Worm (Caenorhabditis elegans) whole organism, mixed stage, embryonic: ENCODE results near the gene C14A6.7.

ENCODE experiments used
- M03D4.4 ChIP-seq: sonication (generic microtip); optimal IDR thresholded peaks from 2 replicates; lab custom pipeline; 2017; ENCODE audit warnings: mild to moderate bottlenecking, missing genetic modification characterization, missing compliant biosample characterization
- bed-3 ChIP-seq: fragments of 200-800 bp; sonication (Bioruptor generic); optimal IDR thresholded peaks from 3 replicates; lab custom pipeline; 2018; ENCODE audit warnings: mild to moderate bottlenecking, missing genetic modification characterization, moderate library complexity, missing compliant biosample characterization
- blmp-1 ChIP-seq: fragments of 150-350 bp; optimal IDR thresholded peaks from 2 replicates; lab custom pipeline; 2014; ENCODE audit warnings: missing biosample characterization, missing genetic modification characterization
- ceh-39 ChIP-seq: fragments of 150-350 bp; optimal IDR thresholded peaks from 2 replicates; lab custom pipeline; 2014; ENCODE audit warnings: missing biosample characterization, missing genetic modification characterization
- ceh-43 ChIP-seq: fragments of 200-800 bp; sonication (Bioruptor generic); optimal IDR thresholded peaks from 2 replicates; lab custom pipeline; 2018; ENCODE audit warnings: mild to moderate bottlenecking, missing genetic modification characterization, moderate library complexity, missing compliant biosample characterization
- ceh-83 ChIP-seq: fragments of 200-800 bp; sonication (Bioruptor generic); optimal IDR thresholded peaks from 2 replicates; lab custom pipeline; 2018; ENCODE audit warnings: mild to moderate bottlenecking, missing genetic modification characterization, missing compliant biosample characterization
- ces-1 ChIP-seq: fragments of 150-350 bp; optimal IDR thresholded peaks from 2 replicates; lab custom pipeline; 2014; ENCODE audit warnings: missing biosample characterization, missing genetic modification reagents, missing genetic modification characterization
- cnd-1 ChIP-seq: fragments of 200-800 bp; sonication (Bioruptor generic); optimal IDR thresholded peaks from 2 replicates; lab custom pipeline; 2018; ENCODE audit warnings: mild to moderate bottlenecking, missing genetic modification characterization, missing compliant biosample characterization
- drap-1 ChIP-seq: fragments of 200-800 bp; sonication (Bioruptor generic); optimal IDR thresholded peaks from 3 replicates; lab custom pipeline; 2018; ENCODE audit warnings: mild to moderate bottlenecking, missing genetic modification characterization, missing compliant biosample characterization
- elt-1 ChIP-seq: sonication (generic microtip); optimal IDR thresholded peaks from 2 replicates; lab custom pipeline; 2017; ENCODE audit warnings: missing genetic modification characterization, mild to moderate bottlenecking, missing compliant biosample characterization, antibody characterized with exemption, moderate library complexity, borderline replicate concordance; ENCODE audit not compliant: insufficient read depth
- flh-1 ChIP-seq: fragments of 200-800 bp; sonication (Bioruptor generic); optimal IDR thresholded peaks from 2 replicates; lab custom pipeline; 2018; ENCODE audit warnings: mild to moderate bottlenecking, missing genetic modification characterization, moderate library complexity, missing compliant biosample characterization
- ham-2 ChIP-seq: fragments of 200-800 bp; sonication (Bioruptor generic); optimal IDR thresholded peaks from 2 replicates; lab custom pipeline; 2018; ENCODE audit warnings: mild to moderate bottlenecking, missing genetic modification characterization, missing compliant biosample characterization
- hlh-1 ChIP-seq: fragments of 150-350 bp; optimal IDR thresholded peaks from 2 replicates; lab custom pipeline; 2014; ENCODE audit warnings: missing biosample characterization, missing genetic modification reagents, missing genetic modification characterization
- lin-13 ChIP-seq: fragments of 150-350 bp; optimal IDR thresholded peaks from 2 replicates; lab custom pipeline; 2014; ENCODE audit warnings: missing biosample characterization, missing genetic modification characterization
- lin-32 ChIP-seq: fragments of 200-800 bp; sonication (Bioruptor generic); optimal IDR thresholded peaks from 2 replicates; lab custom pipeline; 2018; ENCODE audit warnings: mild to moderate bottlenecking, missing genetic modification characterization, missing compliant biosample characterization
- lsy-2 ChIP-seq: fragments of 150-350 bp; optimal IDR thresholded peaks from 2 replicates; lab custom pipeline; 2014; ENCODE audit warnings: missing biosample characterization, missing genetic modification characterization
- mls-2 ChIP-seq: sonication (generic microtip); optimal IDR thresholded peaks from 2 replicates; lab custom pipeline; 2016; ENCODE audit warnings: mild to moderate bottlenecking, missing genetic modification characterization, moderate library complexity, missing compliant biosample characterization
- nhr-12 ChIP-seq: fragments of 150-350 bp; optimal IDR thresholded peaks from 2 replicates; lab custom pipeline; 2014; ENCODE audit warnings: missing biosample characterization, missing genetic modification characterization
- nhr-2 ChIP-seq: fragments of 150-350 bp; optimal IDR thresholded peaks from 2 replicates; lab custom pipeline; 2014; ENCODE audit warnings: missing biosample characterization, missing genetic modification characterization
- nhr-237 ChIP-seq: fragments of 150-350 bp; optimal IDR thresholded peaks from 2 replicates; lab custom pipeline; 2014; ENCODE audit warnings: missing biosample characterization, missing genetic modification characterization
- nhr-28 ChIP-seq: fragments of 150-350 bp; optimal IDR thresholded peaks from 2 replicates; lab custom pipeline; 2014; ENCODE audit warnings: missing biosample characterization, missing genetic modification characterization
- nhr-76 ChIP-seq: sonication (generic microtip); optimal IDR thresholded peaks from 2 replicates; lab custom pipeline; 2017; ENCODE audit warnings: missing biosample characterization, missing genetic modification characterization
- sem-2 ChIP-seq: fragments of 200-800 bp; sonication (Bioruptor generic); optimal IDR thresholded peaks from 2 replicates; lab custom pipeline; 2018; ENCODE audit warnings: mild to moderate bottlenecking, missing genetic modification characterization, missing compliant biosample characterization
- snpc-4 ChIP-seq: fragments of 150-350 bp; optimal IDR thresholded peaks from 2 replicates; lab custom pipeline; 2014; ENCODE audit warnings: missing biosample characterization, missing genetic modification characterization
- sptf-1 ChIP-seq: sonication (generic microtip); optimal IDR thresholded peaks from 2 replicates; lab custom pipeline; 2017; ENCODE audit warnings: mild to moderate bottlenecking, missing genetic modification characterization, moderate library complexity, missing compliant biosample characterization
- unc-120 ChIP-seq: sonication (generic microtip); optimal IDR thresholded peaks from 2 replicates; lab custom pipeline; 2017; ENCODE audit warnings: missing genetic modification characterization, missing compliant biosample characterization; ENCODE audit not compliant: poor library complexity, severe bottlenecking
- unc-39 ChIP-seq: fragments of 150-350 bp; optimal IDR thresholded peaks from 2 replicates; lab custom pipeline; 2014; ENCODE audit warnings: missing biosample characterization, missing genetic modification characterization
- unc-62 ChIP-seq: fragments of 150-350 bp; optimal IDR thresholded peaks from 2 replicates; lab custom pipeline; 2014; ENCODE audit warnings: missing biosample characterization, missing genetic modification reagents, missing genetic modification characterization
- zip-8 ChIP-seq: fragments of 150-350 bp; optimal IDR thresholded peaks from 2 replicates; lab custom pipeline; 2014; ENCODE audit warnings: missing biosample characterization, missing genetic modification characterization

Gene C14A6.7

DNA sequence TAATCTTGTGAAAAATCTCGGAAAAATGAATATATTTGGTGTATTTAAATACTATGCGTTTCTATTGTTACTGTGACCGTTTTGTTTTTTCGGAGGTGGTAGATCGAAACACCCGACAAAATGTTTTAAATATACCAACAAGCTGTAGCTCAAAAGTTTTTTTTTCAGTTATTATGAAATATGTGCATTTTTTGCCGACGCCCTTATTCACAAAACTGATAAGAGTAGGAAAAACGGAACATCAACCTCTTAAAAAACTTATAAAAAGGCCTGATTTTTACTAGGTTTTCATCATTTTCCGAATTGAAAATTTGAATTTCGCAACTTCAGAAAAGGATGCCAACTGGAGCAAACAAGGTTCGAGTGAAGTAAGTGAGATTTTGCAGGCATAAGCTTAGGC lies 24.7 kb downstream of the C14A6.7 start, which contains the start of gene Y37H2A.14:
TSS of gene Y37H2A.14 (plus strand) at position 301 of the 400 bp plus-strand sequence.
- TF ChIP-seq ceh-83 (no peak), ceh-39 (no peak), lsy-2 (no peak), lin-13 (tag; lab: Kevin White, UChicago) (no peak), M03D4.4 (no peak), snpc-4 (tag; lab: Kevin White, UChicago) (no peak), lin-32 (no peak)

DNA sequence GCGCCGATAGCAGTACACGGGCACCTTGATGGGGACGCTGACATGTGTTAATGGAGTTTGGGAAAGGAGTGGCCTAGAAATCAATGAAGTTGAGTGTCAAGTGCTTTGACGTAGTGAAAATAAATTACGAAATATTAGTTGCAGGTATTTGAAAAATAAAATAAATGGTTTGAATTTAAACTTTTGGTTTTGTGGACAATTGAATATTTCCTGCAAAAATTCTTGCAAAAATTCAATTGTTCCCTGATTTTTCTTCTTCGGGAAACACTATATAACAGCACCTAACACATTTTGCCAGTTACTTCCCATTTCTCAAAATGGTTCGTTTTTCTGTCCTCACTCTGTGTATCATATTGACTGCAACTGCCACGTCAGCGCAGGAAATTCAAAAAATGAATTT lies 25.6 kb downstream of the C14A6.7 start, which contains the start of gene Y37H2A.13:
TSS of gene Y37H2A.13 (plus strand) at position 301 of the 400 bp plus-strand sequence.
- no peak for TF ChIP-seq lsy-2
- TF ChIP-seq ceh-39 = no peak
- TF ChIP-seq unc-62 (GFP tag; lab: Kevin White, UChicago) = no peak
- TF ChIP-seq zip-8 = no peak
- TF ChIP-seq drap-1 (GFP tag; lab: Kevin White, UChicago) = no peak
- no peak for TF ChIP-seq nhr-2
- no peak for TF ChIP-seq nhr-28 (tag; lab: Kevin White, UChicago)
- no peak for TF ChIP-seq hlh-1 (tag; lab: Kevin White, UChicago)
- TF ChIP-seq M03D4.4 = no peak
- no peak for TF ChIP-seq sem-2 (GFP tag; lab: Kevin White, UChicago)
- TF ChIP-seq ceh-43 (GFP tag; lab: Kevin White, UChicago) = no peak
- no peak for TF ChIP-seq nhr-237 (tag; lab: Kevin White, UChicago)
- TF ChIP-seq lin-32 = no peak
- TF ChIP-seq nhr-12 (tag; lab: Kevin White, UChicago) = no peak
- TF ChIP-seq blmp-1 (tag; lab: Kevin White, UChicago) = no peak
- no peak for TF ChIP-seq ham-2
- no peak for TF ChIP-seq cnd-1 (tag; lab: Kevin White, UChicago)
- no peak for TF ChIP-seq ceh-83

DNA sequence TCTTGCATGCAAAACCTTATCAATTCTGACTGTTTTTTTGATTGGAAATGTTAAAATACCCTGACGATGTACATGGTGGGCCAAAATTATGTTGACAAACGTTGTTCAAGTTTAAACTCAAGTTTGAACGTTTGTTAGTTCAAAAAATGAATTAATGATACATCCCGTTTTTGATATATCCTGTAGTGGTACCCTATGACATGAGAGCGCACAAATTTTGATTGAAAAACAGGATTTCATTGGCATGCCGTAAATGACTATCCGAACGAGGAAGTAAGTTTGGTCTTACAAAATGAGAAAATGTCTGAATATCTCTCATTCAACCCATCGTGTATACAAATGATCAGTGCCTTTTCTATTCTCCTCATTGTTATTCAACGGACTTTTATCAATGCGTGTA lies 27.0 kb downstream of the C14A6.7 start, which contains the start of gene Y37H2A.11:
TSS of gene Y37H2A.11 (plus strand) at position 301 of the 400 bp plus-strand sequence.
- TF ChIP-seq unc-120 (tag; lab: Kevin White, UChicago) = no peak
- TF ChIP-seq nhr-76 (tag; lab: Kevin White, UChicago) = no peak
- no peak for TF ChIP-seq drap-1 (GFP tag; lab: Kevin White, UChicago)
- no peak for TF ChIP-seq ham-2
- TF ChIP-seq flh-1 (GFP tag; lab: Kevin White, UChicago) = no peak
- TF ChIP-seq ceh-83 = no peak

DNA sequence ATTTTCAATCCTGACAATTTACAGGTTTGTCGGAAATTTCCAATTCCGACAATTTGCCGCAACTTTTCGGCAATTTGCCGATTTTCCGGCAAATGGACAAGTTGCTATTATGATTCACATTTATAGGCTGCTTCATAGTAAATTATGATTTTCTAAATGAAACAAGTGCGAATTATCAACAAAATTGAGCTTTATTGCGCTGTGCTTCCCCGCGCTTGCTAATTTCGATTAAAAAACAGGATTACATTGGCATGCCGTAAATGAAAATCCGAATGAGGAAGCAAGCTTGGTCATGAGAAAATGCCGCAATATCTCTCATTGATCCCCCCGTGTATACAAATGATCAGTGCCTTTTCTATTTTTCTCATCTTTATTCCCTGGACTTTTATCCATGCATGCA lies 29.5 kb downstream of the C14A6.7 start, which contains the start of gene Y37H2A.10:
TSS of gene Y37H2A.10 (plus strand) at position 301 of the 400 bp plus-strand sequence.
- no peak for TF ChIP-seq snpc-4 (tag; lab: Kevin White, UChicago)
- no peak for TF ChIP-seq hlh-1 (tag; lab: Kevin White, UChicago)
- no peak for TF ChIP-seq lsy-2
- no peak for TF ChIP-seq sptf-1 (tag; lab: Kevin White, UChicago)
- TF ChIP-seq unc-39 (tag; lab: Kevin White, UChicago) = no peak
- TF ChIP-seq unc-62 (GFP tag; lab: Kevin White, UChicago) = no peak

DNA sequence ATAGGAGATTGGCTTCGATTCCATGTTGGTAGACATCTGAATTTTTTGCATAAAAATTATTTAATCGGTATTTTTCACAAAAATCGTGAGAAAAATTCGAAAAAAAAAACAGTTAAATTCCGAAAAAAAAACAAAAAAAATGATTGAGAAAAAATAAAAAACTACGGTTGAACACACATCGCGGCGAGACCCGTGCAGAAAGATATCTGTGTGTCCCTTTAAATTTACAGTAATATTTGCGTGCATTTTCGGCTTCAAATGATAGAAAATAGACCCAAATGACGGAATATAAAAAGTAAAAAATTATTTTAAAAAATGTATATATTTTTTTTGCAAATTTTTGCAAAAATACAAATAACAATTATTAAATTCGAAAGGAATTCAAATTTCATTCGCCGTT lies 30.5 kb downstream of the C14A6.7 start:
- TF ChIP-seq sptf-1 (tag; lab: Kevin White, UChicago) (no peak), nhr-12 (tag; lab: Kevin White, UChicago) (no peak), elt-1 (tag; lab: Kevin White, UChicago) (no peak)

DNA sequence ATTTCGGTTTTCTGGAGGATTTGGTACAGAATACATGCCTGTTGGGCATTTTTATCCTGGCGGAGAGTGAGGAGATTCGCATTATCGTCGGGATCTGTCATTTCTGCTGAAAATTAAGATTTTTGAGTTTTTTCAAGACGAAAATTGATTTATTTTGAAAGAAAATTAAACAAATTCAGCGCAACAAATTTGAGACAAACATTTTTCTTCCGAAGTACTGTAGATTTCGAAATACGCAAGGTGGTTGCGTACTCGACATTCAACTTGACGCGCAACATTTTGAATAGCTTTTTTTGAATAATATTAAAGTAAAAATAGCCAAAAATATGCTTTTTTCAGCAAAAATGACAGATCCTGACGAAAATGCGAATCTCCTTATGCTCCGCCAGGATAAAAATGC lies 33.8 kb downstream of the C14A6.7 start, which contains the start of gene Y37H2A.7:
TSS of gene Y37H2A.7 (minus strand) at position 101 of the 400 bp plus-strand sequence.
- no peak for TF ChIP-seq flh-1 (GFP tag; lab: Kevin White, UChicago)
- TF ChIP-seq bed-3 (GFP tag; lab: Kevin White, UChicago) = no peak
- TF ChIP-seq ces-1 = no peak
- no peak for TF ChIP-seq mls-2 (tag; lab: Kevin White, UChicago)
- TF ChIP-seq ham-2 = no peak
- TF ChIP-seq unc-62 (GFP tag; lab: Kevin White, UChicago) = no peak
- TF ChIP-seq nhr-12 (tag; lab: Kevin White, UChicago) = no peak
- no peak for TF ChIP-seq nhr-28 (tag; lab: Kevin White, UChicago)
- no peak for TF ChIP-seq lin-32
- TF ChIP-seq ceh-43 (GFP tag; lab: Kevin White, UChicago) = no peak
- no peak for TF ChIP-seq nhr-2
- no peak for TF ChIP-seq sptf-1 (tag; lab: Kevin White, UChicago)
- TF ChIP-seq, all 35 proteins: peak for 0
